Worm (Caenorhabditis elegans): ENCODE data around the gene T09D3.3.

ce11 chrV:5351483-5351882 lies 2.1 kb upstream of the T09D3.3 start, which contains the start of gene srd-9:
- TF ChIP-seq pha-4 (tag; optimal IDR thresholded peaks at IDR 0.05): no peak
- TF ChIP-seq nhr-11 (tag; optimal IDR thresholded peaks at IDR 0.05): no peak
- no peak for TF ChIP-seq pros-1 (tag; optimal IDR thresholded peaks at IDR 0.05)
- TF ChIP-seq mec-3 (tag; optimal IDR thresholded peaks at IDR 0.05; ENCODE audit: borderline replicate concordance): no peak
- TF ChIP-seq pqm-1 (tag; optimal IDR thresholded peaks at IDR 0.05): no peak
- TF ChIP-seq dve-1 (tag; optimal IDR thresholded peaks at IDR 0.05): no peak
- no peak for TF ChIP-seq fkh-10 (GFP tag; optimal IDR thresholded peaks at IDR 0.05)
- TF ChIP-seq ceh-22 (tag; optimal IDR thresholded peaks at IDR 0.05): no peak
- TF ChIP-seq elt-2 (tag; optimal IDR thresholded peaks at IDR 0.05): no peak
- TF ChIP-seq hlh-8 (tag; optimal IDR thresholded peaks at IDR 0.05): no peak
- TF ChIP-seq tbx-7 (tag; optimal IDR thresholded peaks at IDR 0.05): no peak
- TF ChIP-seq nfya-1 (tag; optimal IDR thresholded peaks at IDR 0.05): no peak
- TF ChIP-seq ceh-31 (tag; optimal IDR thresholded peaks at IDR 0.05): no peak
- no peak for TF ChIP-seq hlh-30 (tag; optimal IDR thresholded peaks at IDR 0.05; ENCODE audit: insufficient read depth)
